Fruit fly (Drosophila melanogaster) whole organism, embryonic: ENCODE results near the gene CG13385.

Experiments used
- Abd-B ChIP-seq: fragments of 200-800 bp; sonication (Bioruptor generic); optimal IDR thresholded peaks from 2 replicates; lab custom pipeline; 2018; ENCODE audit warnings: missing biosample characterization, mild to moderate bottlenecking, missing genetic modification characterization, moderate library complexity
- CG11456 ChIP-seq: fragments of 200-800 bp; sonication (Bioruptor generic); IDR thresholded peaks from 3 replicates; pipeline ENCODE4 v1.3.6; 2022; ENCODE audit warnings: missing biosample characterization, missing genetic modification characterization
- CG18619 ChIP-seq: fragments of 200-800 bp; sonication (Bioruptor generic); optimal IDR thresholded peaks from 3 replicates; lab custom pipeline; 2017; ENCODE audit warnings: missing biosample characterization, mild to moderate bottlenecking, missing genetic modification characterization
- CG3995 ChIP-seq: fragments of 200-800 bp; sonication (Bioruptor generic); optimal IDR thresholded peaks from 3 replicates; lab custom pipeline; 2016; ENCODE audit warnings: missing biosample characterization, missing genetic modification characterization
- CG7372 ChIP-seq: fragments of 200-800 bp; sonication (Bioruptor generic); IDR thresholded peaks from 2 replicates; pipeline ENCODE4 v1.3.6; 2022; ENCODE audit warnings: missing biosample characterization, missing genetic modification characterization
- Dref ChIP-seq: fragments of 200-800 bp; sonication (Bioruptor generic); IDR thresholded peaks from 2 replicates; pipeline ENCODE4 v1.3.6; 2022; ENCODE audit warnings: missing biosample characterization, missing genetic modification characterization
- Gug ChIP-seq: fragments of 200-800 bp; sonication (Bioruptor generic); IDR thresholded peaks from 4 replicates; pipeline ENCODE4 v1.3.6; 2022; ENCODE audit warnings: missing biosample characterization, missing genetic modification characterization
- Scr ChIP-seq: fragments of 200-800 bp; sonication (Bioruptor generic); IDR thresholded peaks from 2 replicates; pipeline ENCODE4 v1.3.6; 2022; ENCODE audit warnings: missing biosample characterization, missing genetic modification characterization; ENCODE audit not compliant: partially characterized antibody

- TF ChIP-seq Gug (peak; percentile 99), CG18619 (GFP tag; lab: Kevin White, UChicago) (peak; percentile 99), CG3995 (GFP tag; lab: Kevin White, UChicago) (peak; percentile 90), Scr (GFP tag; lab: Robert Waterston, UW) (peak; percentile 79), CG11456 (GFP tag; lab: Robert Waterston, UW) (peak; percentile 99), CG7372 (GFP tag; lab: Robert Waterston, UW) (peak; percentile 100), Abd-B (GFP tag; lab: Kevin White, UChicago) (peak; percentile 100), Dref (GFP tag; lab: Robert Waterston, UW) (peak; percentile 65)
Measured at dm6 chr2L:8376717-8377116, 19.7 kb upstream of the CG13385 start, which contains the start of the genes CG13390 and CG17294.
